Worm (Caenorhabditis elegans) whole organism, L1 larva: ENCODE measurements around the gene nspe-6.

ENCODE experiments used
- aly-2 ChIP-seq: fragments of 150-350 bp; optimal IDR thresholded peaks from 2 replicates; lab custom pipeline; 2014; ENCODE audit warnings: missing biosample characterization, missing genetic modification characterization
- ces-1 ChIP-seq: fragments of 150-350 bp; optimal IDR thresholded peaks from 2 replicates; lab custom pipeline; 2014; ENCODE audit warnings: missing biosample characterization, missing genetic modification reagents, missing genetic modification characterization
- mep-1 ChIP-seq: fragments of 150-350 bp; optimal IDR thresholded peaks from 2 replicates; lab custom pipeline; 2014; ENCODE audit warnings: missing biosample characterization, missing genetic modification characterization
- unc-86 ChIP-seq: sonication (generic microtip); optimal IDR thresholded peaks from 2 replicates; lab custom pipeline; 2016; ENCODE audit warnings: missing genetic modification characterization, missing compliant biosample characterization

ce11 chrII:12628566-12628965 is 12.6 kb upstream of the nspe-6 start, which contains the start of gene nspe-5:
- TF ChIP-seq ces-1 (GFP tag; lab: Kevin White, UChicago) = no peak
- no peak for TF ChIP-seq mep-1 (tag; lab: Kevin White, UChicago)
- TF ChIP-seq aly-2 (tag; lab: Kevin White, UChicago) = no peak
- no peak for TF ChIP-seq unc-86 (tag; lab: Kevin White, UChicago)
